Worm (Caenorhabditis elegans): Measurements from ENCODE around the gene nac-1.

DNA sequence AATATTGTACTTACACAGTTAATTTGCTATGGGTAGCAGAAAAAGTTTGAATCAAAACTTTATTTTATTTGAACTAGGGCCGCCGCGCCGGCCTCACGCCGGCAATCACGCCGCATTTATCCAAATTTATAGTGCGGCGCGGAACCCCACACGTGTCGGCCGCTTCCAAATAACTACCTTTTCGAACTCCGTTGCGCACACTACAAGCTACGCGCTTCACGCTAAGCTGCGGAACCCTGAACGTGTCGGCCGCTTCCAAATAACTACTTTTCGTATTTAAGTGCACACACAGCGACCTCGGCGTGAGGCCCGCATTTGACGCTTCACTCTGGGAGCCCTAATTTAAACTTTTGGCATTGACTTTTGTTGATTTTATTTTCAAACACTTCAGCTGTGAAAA lies 36.5 kb downstream of the nac-1 start:
- TF ChIP-seq tab-1 (GFP tag; IDR thresholded peaks at IDR 0.05) (no peak), ztf-23 (GFP tag; IDR thresholded peaks at IDR 0.05) (no peak), ztf-29 (GFP tag; IDR thresholded peaks at IDR 0.05) (no peak), ref-1 (GFP tag; conservative IDR thresholded peaks at IDR 0.05) (no peak), flt-1 (GFP tag; IDR thresholded peaks at IDR 0.05) (no peak), med-1 (GFP tag; optimal IDR thresholded peaks at IDR 0.05; ENCODE audit: insufficient read depth) (no peak)
